Worm (Caenorhabditis elegans): ENCODE results near the gene cog-1.

DNA sequence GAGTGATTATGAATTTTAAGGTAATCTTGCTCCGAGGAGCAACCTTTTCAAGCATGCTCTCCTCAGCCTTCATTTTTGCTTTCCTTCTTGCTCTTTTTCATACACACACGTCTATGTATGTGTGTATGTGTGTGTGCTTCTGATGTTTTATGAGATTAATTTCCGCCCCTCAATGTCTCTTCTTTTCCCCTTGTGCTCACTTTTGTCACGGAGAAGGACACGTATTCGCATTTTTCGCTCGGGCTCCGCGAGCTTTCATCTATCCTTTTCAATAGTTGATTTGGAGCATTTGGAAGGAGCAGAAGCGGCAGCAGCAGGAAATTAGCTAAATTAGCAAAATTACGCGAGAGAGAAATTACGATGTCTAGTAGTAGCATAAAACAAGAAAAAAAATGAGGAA lies 38.0 kb downstream of the cog-1 start:
- TF ChIP-seq daf-12 (tag; optimal IDR thresholded peaks at IDR 0.05) (no peak), nhr-11 (tag; optimal IDR thresholded peaks at IDR 0.05) (no peak), lin-1 (GFP tag; IDR thresholded peaks at IDR 0.05) (no peak), nhr-237 (tag; optimal IDR thresholded peaks at IDR 0.05) (no peak), dmd-6 (GFP tag; IDR thresholded peaks at IDR 0.05) (no peak)
